1 fruit fly cellular context compared by ENCODE assay signal in the genomic region with DNA sequence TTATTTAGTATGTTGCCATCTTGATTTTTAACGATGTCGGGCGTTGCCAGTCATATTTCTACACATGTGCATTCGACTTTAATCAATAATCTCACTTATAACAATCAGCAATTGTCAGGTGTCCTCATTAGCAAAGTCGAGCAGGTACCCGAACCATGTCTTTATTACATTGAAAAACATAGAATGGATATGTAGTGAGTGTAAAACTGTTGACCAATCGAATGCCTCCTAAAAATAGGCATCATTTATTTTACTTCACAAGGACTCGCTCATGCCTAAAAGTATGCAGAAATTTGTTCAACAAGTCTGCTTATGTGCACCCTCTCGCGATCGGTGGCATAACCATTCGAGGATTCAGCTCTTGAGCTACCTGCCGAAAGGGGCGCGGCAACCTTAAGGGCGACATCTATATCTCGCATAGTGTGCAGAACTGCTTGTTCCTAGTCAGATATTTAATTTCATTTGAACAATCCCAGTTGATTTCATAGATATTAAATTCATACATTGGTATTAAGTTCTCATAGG.
A peak's percentile ranks its signal among the peaks of the same experiment; 100 is the strongest.
TF ChIP-seq lines count a peak whose summit lies in the region.

No protein-coding gene starts in this region.

TF ChIP-seq in whole organism, embryonic, 481 proteins besides CTCF, POLR2A, EP300 and RAD21 (continued from another document and continues in another):
- peak; percentile 93 for TF ChIP-seq Optix (GFP tag; IDR thresholded peaks at IDR 0.05; lab: Robert Waterston, UW)
- TF ChIP-seq Dref (GFP tag; IDR thresholded peaks at IDR 0.05; lab: Robert Waterston, UW): peak; percentile 47
- peak; percentile 84 for TF ChIP-seq CG4707 (GFP tag; optimal IDR thresholded peaks at IDR 0.05; lab: Kevin White, UChicago)
- peak; percentile 73 for TF ChIP-seq D19B (GFP tag; optimal IDR thresholded peaks at IDR 0.05; lab: Kevin White, UChicago)
- TF ChIP-seq danr (GFP tag; IDR thresholded peaks at IDR 0.05; lab: Robert Waterston, UW): peak; percentile 50; the same call in 1 of the 2 replicates
- peak; percentile 83 for TF ChIP-seq maf-S (GFP tag; optimal IDR thresholded peaks at IDR 0.05; lab: Kevin White, UChicago)
- peak; percentile 78 for TF ChIP-seq zfh2 (GFP tag; optimal IDR thresholded peaks at IDR 0.05; lab: Kevin White, UChicago)
- peak; percentile 85 for TF ChIP-seq CG10267 (tag; optimal IDR thresholded peaks at IDR 0.05; lab: Kevin White, UChicago)
- TF ChIP-seq schlank (tag; optimal IDR thresholded peaks at IDR 0.05; lab: Kevin White, UChicago): peak; percentile 68
- TF ChIP-seq luna (GFP tag; optimal IDR thresholded peaks at IDR 0.05; lab: Kevin White, UChicago): peak; percentile 89
- peak; percentile 86 for TF ChIP-seq ttk (GFP tag; IDR thresholded peaks at IDR 0.05; lab: Robert Waterston, UW)
- TF ChIP-seq sim (GFP tag; IDR thresholded peaks at IDR 0.05; lab: Robert Waterston, UW): peak; percentile 61
- TF ChIP-seq sr (GFP tag; IDR thresholded peaks at IDR 0.05; lab: Robert Waterston, UW): peak; percentile 78; the same call in 1 of the 3 replicates
- TF ChIP-seq CG6683 (GFP tag; optimal IDR thresholded peaks at IDR 0.05; lab: Kevin White, UChicago): peak; percentile 77
- TF ChIP-seq aop (GFP tag; IDR thresholded peaks at IDR 0.05; lab: Robert Waterston, UW): peak; percentile 71; the same call in 1 of the 2 replicates
- TF ChIP-seq pita (GFP tag; optimal IDR thresholded peaks at IDR 0.05; lab: Kevin White, UChicago): peak; percentile 93
- peak; percentile 84 for TF ChIP-seq H2.0 (GFP tag; IDR thresholded peaks at IDR 0.05; lab: Robert Waterston, UW)
- peak; percentile 90 for TF ChIP-seq CG10654 (GFP tag; optimal IDR thresholded peaks at IDR 0.05; lab: Kevin White, UChicago)
- no peak for TF ChIP-seq Drgx (GFP tag; IDR thresholded peaks at IDR 0.05; lab: Robert Waterston, UW)
- no peak for TF ChIP-seq CkIIα-i1 (GFP tag; IDR thresholded peaks at IDR 0.05; lab: Robert Waterston, UW)
- TF ChIP-seq CG4282 (GFP tag; optimal IDR thresholded peaks at IDR 0.05; lab: Kevin White, UChicago): peak; percentile 80
- peak; percentile 80 for TF ChIP-seq CG6254 (GFP tag; optimal IDR thresholded peaks at IDR 0.05; lab: Kevin White, UChicago)
- no peak for TF ChIP-seq Lim3 (GFP tag; IDR thresholded peaks at IDR 0.05; lab: Robert Waterston, UW)
- no peak for TF ChIP-seq Scr (GFP tag; IDR thresholded peaks at IDR 0.05; lab: Robert Waterston, UW; ENCODE audit: partially characterized antibody)
- TF ChIP-seq CG34376 (GFP tag; optimal IDR thresholded peaks at IDR 0.05; lab: Kevin White, UChicago): peak; percentile 85
- peak; percentile 88 for TF ChIP-seq da (GFP tag; optimal IDR thresholded peaks at IDR 0.05; lab: Kevin White, UChicago)
- peak; percentile 97 for TF ChIP-seq CG4424 (GFP tag; optimal IDR thresholded peaks at IDR 0.05; lab: Kevin White, UChicago)
- TF ChIP-seq CG15601 (tag; optimal IDR thresholded peaks at IDR 0.05; lab: Kevin White, UChicago): peak; percentile 73
- peak; percentile 88 for TF ChIP-seq Blimp-1 (GFP tag; optimal IDR thresholded peaks at IDR 0.05; lab: Kevin White, UChicago)
- peak; percentile 71 for TF ChIP-seq gsb (GFP tag; IDR thresholded peaks at IDR 0.05; lab: Robert Waterston, UW)
- TF ChIP-seq zfh1 (GFP tag; IDR thresholded peaks at IDR 0.05; lab: Robert Waterston, UW): peak; percentile 91
- peak; percentile 90 for TF ChIP-seq CHES-1-like (GFP tag; optimal IDR thresholded peaks at IDR 0.05; lab: Kevin White, UChicago)
- peak; percentile 88 for TF ChIP-seq CG17328 (GFP tag; IDR thresholded peaks at IDR 0.05; lab: Robert Waterston, UW)
- peak; percentile 94 for TF ChIP-seq Hsf (GFP tag; optimal IDR thresholded peaks at IDR 0.05; lab: Kevin White, UChicago)
- TF ChIP-seq CG17829 (tag; optimal IDR thresholded peaks at IDR 0.05; lab: Kevin White, UChicago): peak; percentile 83
- TF ChIP-seq CG8089 (GFP tag; optimal IDR thresholded peaks at IDR 0.05; lab: Kevin White, UChicago): peak; percentile 95
- TF ChIP-seq ham (GFP tag; IDR thresholded peaks at IDR 0.05; lab: Robert Waterston, UW): peak; percentile 27; the same call in 1 of the 2 replicates
- peak; percentile 98 for TF ChIP-seq Lpt (GFP tag; optimal IDR thresholded peaks at IDR 0.05; lab: Kevin White, UChicago)
- peak; percentile 50; the same call in 1 of the 3 replicates for TF ChIP-seq z (GFP tag; IDR thresholded peaks at IDR 0.05; lab: Robert Waterston, UW)
- TF ChIP-seq nerfin-2 (GFP tag; IDR thresholded peaks at IDR 0.05; lab: Robert Waterston, UW; ENCODE audit: partially characterized antibody): no peak
- peak; percentile 72 for TF ChIP-seq CG3838 (GFP tag; optimal IDR thresholded peaks at IDR 0.05; lab: Kevin White, UChicago)
- TF ChIP-seq Nf-YA (GFP tag; IDR thresholded peaks at IDR 0.05; lab: Robert Waterston, UW): peak; percentile 86
- TF ChIP-seq CG16813 (GFP tag; IDR thresholded peaks at IDR 0.05; lab: Robert Waterston, UW; ENCODE audit: partially characterized antibody): no peak
- peak; percentile 52; the same call in 1 of the 2 replicates for TF ChIP-seq CG6272 (GFP tag; IDR thresholded peaks at IDR 0.05; lab: Robert Waterston, UW)
- TF ChIP-seq Sry-β (GFP tag; optimal IDR thresholded peaks at IDR 0.05; lab: Kevin White, UChicago): peak; percentile 63
- no peak for TF ChIP-seq CG7745 (tag; optimal IDR thresholded peaks at IDR 0.05; lab: Kevin White, UChicago)
- TF ChIP-seq CG7357 (GFP tag; IDR thresholded peaks at IDR 0.05; lab: Robert Waterston, UW): peak; percentile 40; the same call in 2 of the 3 replicates
- TF ChIP-seq CG10543 (GFP tag; optimal IDR thresholded peaks at IDR 0.05; lab: Kevin White, UChicago): peak; percentile 79
- peak; percentile 33 for TF ChIP-seq CG8388 (GFP tag; optimal IDR thresholded peaks at IDR 0.05; lab: Kevin White, UChicago)
- TF ChIP-seq Pdp1 (GFP tag; optimal IDR thresholded peaks at IDR 0.05; lab: Kevin White, UChicago): peak; percentile 90 to 93
- peak; percentile 99 for TF ChIP-seq Med (GFP tag; lab: Kevin White, UChicago)
- peak; percentile 84 for TF ChIP-seq CG2120 (GFP tag; optimal IDR thresholded peaks at IDR 0.05; lab: Kevin White, UChicago)
- TF ChIP-seq C15 (GFP tag; IDR thresholded peaks at IDR 0.05; lab: Robert Waterston, UW): peak; percentile 73; the same call in 2 of the 3 replicates
- TF ChIP-seq pum (GFP tag; optimal IDR thresholded peaks at IDR 0.05; lab: Kevin White, UChicago): peak; percentile 95
- peak; percentile 87 for TF ChIP-seq CG30403 (GFP tag; optimal IDR thresholded peaks at IDR 0.05; lab: Kevin White, UChicago)
- peak; percentile 93 for TF ChIP-seq vvl (GFP tag; IDR thresholded peaks at IDR 0.05; lab: Robert Waterston, UW)
- TF ChIP-seq CG12769 (tag; optimal IDR thresholded peaks at IDR 0.05; lab: Kevin White, UChicago): peak; percentile 76
- peak; percentile 88 for TF ChIP-seq fd96Cb (tag; optimal IDR thresholded peaks at IDR 0.05; lab: Kevin White, UChicago)
- TF ChIP-seq sob (GFP tag; IDR thresholded peaks at IDR 0.05; lab: Robert Waterston, UW): peak; percentile 88
- peak; percentile 78 for TF ChIP-seq CG1529 (GFP tag; optimal IDR thresholded peaks at IDR 0.05; lab: Kevin White, UChicago)
- no peak for TF ChIP-seq yki (optimal IDR thresholded peaks at IDR 0.05; lab: Kevin White, UChicago)
- no peak; the same call in 1 of the 2 replicates for TF ChIP-seq GATAe (GFP tag; conservative IDR thresholded peaks at IDR 0.05; lab: Robert Waterston, UW)
- peak; percentile 92 for TF ChIP-seq mirr (GFP tag; optimal IDR thresholded peaks at IDR 0.05; lab: Kevin White, UChicago)
- TF ChIP-seq CG15073 (GFP tag; optimal IDR thresholded peaks at IDR 0.05; lab: Kevin White, UChicago): peak; percentile 61
- no peak for TF ChIP-seq Dfd (GFP tag; optimal IDR thresholded peaks at IDR 0.05; lab: Kevin White, UChicago)
- TF ChIP-seq salm (tag; optimal IDR thresholded peaks at IDR 0.05; lab: Kevin White, UChicago): no peak
- peak; percentile 96 for TF ChIP-seq otp (GFP tag; IDR thresholded peaks at IDR 0.05; lab: Robert Waterston, UW)
- peak; percentile 95 for TF ChIP-seq NfI (GFP tag; optimal IDR thresholded peaks at IDR 0.05; lab: Kevin White, UChicago)
- TF ChIP-seq Ravus (GFP tag; IDR thresholded peaks at IDR 0.05; lab: Robert Waterston, UW): peak; percentile 43
- TF ChIP-seq CG10431 (GFP tag; optimal IDR thresholded peaks at IDR 0.05; lab: Kevin White, UChicago): peak; percentile 73
- peak; percentile 11 for TF ChIP-seq sd (tag; optimal IDR thresholded peaks at IDR 0.05; lab: Kevin White, UChicago)
- TF ChIP-seq ara (GFP tag; IDR thresholded peaks at IDR 0.05; lab: Robert Waterston, UW): peak; percentile 87
- TF ChIP-seq ewg (GFP tag; optimal IDR thresholded peaks at IDR 0.05; lab: Kevin White, UChicago): peak; percentile 89
- TF ChIP-seq CG11560 (tag; IDR thresholded peaks at IDR 0.05; lab: Robert Waterston, UW): peak; percentile 74
- no peak for TF ChIP-seq CG11695 (GFP tag; IDR thresholded peaks at IDR 0.05; lab: Robert Waterston, UW)
- TF ChIP-seq Vsx1 (GFP tag; optimal IDR thresholded peaks at IDR 0.05; lab: Kevin White, UChicago): peak; percentile 30
- peak; percentile 89 for TF ChIP-seq crc (GFP tag; optimal IDR thresholded peaks at IDR 0.05; lab: Kevin White, UChicago)
- peak; percentile 87 for TF ChIP-seq Sox102F (GFP tag; optimal IDR thresholded peaks at IDR 0.05; lab: Kevin White, UChicago)
- peak; percentile 85 for TF ChIP-seq CG2875 (GFP tag; optimal IDR thresholded peaks at IDR 0.05; lab: Kevin White, UChicago)
- TF ChIP-seq Nf-YB (GFP tag; optimal IDR thresholded peaks at IDR 0.05; lab: Kevin White, UChicago): peak; percentile 45
- TF ChIP-seq dysf (GFP tag; IDR thresholded peaks at IDR 0.05; lab: Robert Waterston, UW): peak; percentile 87
- TF ChIP-seq Poxn (GFP tag; IDR thresholded peaks at IDR 0.05; lab: Robert Waterston, UW): no peak
- peak; percentile 87 for TF ChIP-seq CG16815 (GFP tag; optimal IDR thresholded peaks at IDR 0.05; lab: Kevin White, UChicago)
- TF ChIP-seq Xrp1 (GFP tag; IDR thresholded peaks at IDR 0.05; lab: Robert Waterston, UW): peak; percentile 87
- TF ChIP-seq CG6689 (GFP tag; IDR thresholded peaks at IDR 0.05; lab: Robert Waterston, UW): peak; percentile 67
- peak; percentile 95 for TF ChIP-seq Atf-2 (GFP tag; optimal IDR thresholded peaks at IDR 0.05; lab: Kevin White, UChicago)
- TF ChIP-seq CG2678 (tag; optimal IDR thresholded peaks at IDR 0.05; lab: Kevin White, UChicago): peak; percentile 69
- peak; percentile 81 for TF ChIP-seq NK7.1 (GFP tag; optimal IDR thresholded peaks at IDR 0.05; lab: Kevin White, UChicago)
- peak; percentile 88 for TF ChIP-seq disco-r (GFP tag; optimal IDR thresholded peaks at IDR 0.05; lab: Kevin White, UChicago)
- peak; percentile 90 for TF ChIP-seq ftz-f1 (GFP tag; optimal IDR thresholded peaks at IDR 0.05; lab: Kevin White, UChicago)
- peak; percentile 92 for TF ChIP-seq CG12104 (GFP tag; optimal IDR thresholded peaks at IDR 0.05; lab: Kevin White, UChicago)
- TF ChIP-seq chif (GFP tag; optimal IDR thresholded peaks at IDR 0.05; lab: Kevin White, UChicago): peak; percentile 94 to 95
- TF ChIP-seq en (GFP tag; optimal IDR thresholded peaks at IDR 0.05; lab: Kevin White, UChicago): peak; percentile 95
- TF ChIP-seq Dp (GFP tag; optimal IDR thresholded peaks at IDR 0.05; lab: Kevin White, UChicago): peak; percentile 29
- TF ChIP-seq Dbx (GFP tag; IDR thresholded peaks at IDR 0.05; lab: Robert Waterston, UW): peak; percentile 95
- peak; percentile 94 for TF ChIP-seq CG16779 (GFP tag; IDR thresholded peaks at IDR 0.05; lab: Robert Waterston, UW)
- TF ChIP-seq slp2 (GFP tag; optimal IDR thresholded peaks at IDR 0.05; lab: Kevin White, UChicago): peak; percentile 91
- TF ChIP-seq phol (tag; optimal IDR thresholded peaks at IDR 0.05; lab: Kevin White, UChicago): peak; percentile 88
- peak; percentile 59 for TF ChIP-seq CrebB (tag; optimal IDR thresholded peaks at IDR 0.05; lab: Kevin White, UChicago)
- peak; percentile 77 for TF ChIP-seq wek (GFP tag; optimal IDR thresholded peaks at IDR 0.05; lab: Kevin White, UChicago)
- peak; percentile 96 for TF ChIP-seq CG4820 (GFP tag; optimal IDR thresholded peaks at IDR 0.05; lab: Kevin White, UChicago)
- TF ChIP-seq repo (GFP tag; optimal IDR thresholded peaks at IDR 0.05; lab: Kevin White, UChicago): peak; percentile 95
- TF ChIP-seq wdn (GFP tag; IDR thresholded peaks at IDR 0.05; lab: Robert Waterston, UW): peak; percentile 73
- peak; percentile 96 for TF ChIP-seq ci (GFP tag; IDR thresholded peaks at IDR 0.05; lab: Robert Waterston, UW)
- TF ChIP-seq Eip74EF (GFP tag; optimal IDR thresholded peaks at IDR 0.05; lab: Kevin White, UChicago): no peak
- TF ChIP-seq Hr3 (GFP tag; optimal IDR thresholded peaks at IDR 0.05; lab: Kevin White, UChicago): peak; percentile 91
- peak; percentile 43; the same call in 1 of the 2 replicates for TF ChIP-seq E2f2 (GFP tag; IDR thresholded peaks at IDR 0.05; lab: Robert Waterston, UW)
- peak; percentile 67 for TF ChIP-seq D19A (tag; optimal IDR thresholded peaks at IDR 0.05; lab: Kevin White, UChicago)
- peak; percentile 96 for TF ChIP-seq Atf3 (GFP tag; optimal IDR thresholded peaks at IDR 0.05; lab: Kevin White, UChicago)
- peak; percentile 92 for TF ChIP-seq Rx (GFP tag; IDR thresholded peaks at IDR 0.05; lab: Robert Waterston, UW)
- peak; percentile 72 for TF ChIP-seq Usf (GFP tag; optimal IDR thresholded peaks at IDR 0.05; lab: Kevin White, UChicago)
- no peak for TF ChIP-seq lov (optimal IDR thresholded peaks at IDR 0.05; lab: Kevin White, UChicago)
- TF ChIP-seq lov (GFP tag; IDR thresholded peaks at IDR 0.05; lab: Robert Waterston, UW): peak; percentile 90
- TF ChIP-seq CG34224 (GFP tag; IDR thresholded peaks at IDR 0.05; lab: Robert Waterston, UW; ENCODE audit: partially characterized antibody): no peak
- TF ChIP-seq ato (GFP tag; IDR thresholded peaks at IDR 0.05; lab: Robert Waterston, UW; ENCODE audit: partially characterized antibody): 0 out of 2 replicates have a peak, but pooled peaks have one; percentile 61
- TF ChIP-seq CG2889 (GFP tag; IDR thresholded peaks at IDR 0.05; lab: Robert Waterston, UW): no peak; the same call in 2 of the 3 replicates
- TF ChIP-seq ken (GFP tag; IDR thresholded peaks at IDR 0.05; lab: Robert Waterston, UW): peak; percentile 89
- no peak for TF ChIP-seq Hand (GFP tag; optimal IDR thresholded peaks at IDR 0.05; lab: Kevin White, UChicago)
- TF ChIP-seq mld (GFP tag; IDR thresholded peaks at IDR 0.05; lab: Robert Waterston, UW; ENCODE audit: partially characterized antibody): no peak
- peak; percentile 47; the same call in 1 of the 2 replicates for TF ChIP-seq crol (GFP tag; IDR thresholded peaks at IDR 0.05; lab: Robert Waterston, UW)
- peak; percentile 76 for TF ChIP-seq CG42726 (GFP tag; IDR thresholded peaks at IDR 0.05; lab: Robert Waterston, UW; ENCODE audit: partially characterized antibody)
- TF ChIP-seq CG4360 (GFP tag; IDR thresholded peaks at IDR 0.05; lab: Robert Waterston, UW): peak; percentile 47; the same call in 1 of the 2 replicates
- TF ChIP-seq ash1 (GFP tag; optimal IDR thresholded peaks at IDR 0.05; lab: Kevin White, UChicago): peak; percentile 96
